Fruit fly (Drosophila melanogaster): ENCODE measurements around the gene CG7299.

The CG7299 gene

DNA sequence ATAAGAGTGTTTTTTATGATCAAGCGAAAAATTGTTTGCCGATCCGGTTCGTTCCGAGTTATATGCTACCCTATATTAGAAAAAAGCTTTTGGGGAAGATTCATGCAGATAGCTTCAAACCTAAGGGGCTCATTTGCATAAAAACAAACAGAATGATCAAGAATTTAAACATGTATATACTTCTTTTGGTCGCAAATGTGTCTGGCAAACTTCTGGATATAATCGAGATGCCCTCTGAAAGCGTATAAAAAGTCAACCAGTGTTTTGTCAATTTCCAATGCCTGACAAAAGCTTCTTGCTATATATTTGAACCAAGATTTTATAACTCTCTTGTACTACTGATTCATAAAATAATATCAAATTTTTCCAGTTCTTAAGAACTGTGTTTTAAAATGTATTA lies 1.5 kb upstream of the CG7299 start (continued):
- TF ChIP-seq slbo (GFP tag; IDR thresholded peaks at IDR 0.05) (no peak; the same call in 1 of the 2 replicates), fd96Cb (tag; optimal IDR thresholded peaks at IDR 0.05) (peak; percentile 4), D19A (tag; optimal IDR thresholded peaks at IDR 0.05) (peak; percentile 60), cg (GFP tag; optimal IDR thresholded peaks at IDR 0.05) (no peak), CG18476 (GFP tag; optimal IDR thresholded peaks at IDR 0.05) (no peak), Fer1 (GFP tag; optimal IDR thresholded peaks at IDR 0.05) (no peak), unc-4 (GFP tag; IDR thresholded peaks at IDR 0.05; ENCODE audit: partially characterized antibody) (no peak), CG6813 (GFP tag; optimal IDR thresholded peaks at IDR 0.05) (no peak), Chrac-16 (GFP tag; optimal IDR thresholded peaks at IDR 0.05) (no peak), prd (optimal IDR thresholded peaks at IDR 0.05) (no peak), prd (GFP tag; IDR thresholded peaks at IDR 0.05) (0 out of 3 replicates have a peak, but pooled peaks have one; percentile 13), Rx (GFP tag; IDR thresholded peaks at IDR 0.05) (no peak), Eip74EF (GFP tag; optimal IDR thresholded peaks at IDR 0.05) (no peak), sob (GFP tag; IDR thresholded peaks at IDR 0.05) (no peak), CG1602 (GFP tag; optimal IDR thresholded peaks at IDR 0.05) (no peak), Bdp1 (GFP tag; optimal IDR thresholded peaks at IDR 0.05) (no peak), tna (GFP tag; IDR thresholded peaks at IDR 0.05; ENCODE audit: partially characterized antibody) (no peak), CG1024 (GFP tag; IDR thresholded peaks at IDR 0.05) (no peak), B-H1 (GFP tag; IDR thresholded peaks at IDR 0.05) (no peak), br (optimal IDR thresholded peaks at IDR 0.05) (no peak), MTF-1 (GFP tag; optimal IDR thresholded peaks at IDR 0.05; ENCODE audit: borderline replicate concordance) (no peak), CG11247 (GFP tag; IDR thresholded peaks at IDR 0.05) (no peak), Hand (GFP tag; optimal IDR thresholded peaks at IDR 0.05) (no peak), danr (GFP tag; IDR thresholded peaks at IDR 0.05) (no peak), Lhr (GFP tag; optimal IDR thresholded peaks at IDR 0.05) (no peak), dysf (GFP tag; IDR thresholded peaks at IDR 0.05) (0 out of 3 replicates have a peak, but pooled peaks have one; percentile 14), CG8765 (GFP tag; IDR thresholded peaks at IDR 0.05) (no peak), HmgD (GFP tag; optimal IDR thresholded peaks at IDR 0.05) (no peak), ap (GFP tag; IDR thresholded peaks at IDR 0.05) (no peak), CG11093 (GFP tag; IDR thresholded peaks at IDR 0.05) (no peak), Camta (GFP tag; optimal IDR thresholded peaks at IDR 0.05) (no peak), tll (GFP tag; optimal IDR thresholded peaks at IDR 0.05) (no peak), sens-2 (GFP tag; IDR thresholded peaks at IDR 0.05) (no peak), D (optimal IDR thresholded peaks at IDR 0.05) (no peak), D (GFP tag; optimal IDR thresholded peaks at IDR 0.05) (no peak), HHEX (GFP tag; optimal IDR thresholded peaks at IDR 0.05) (no peak), Usf (GFP tag; optimal IDR thresholded peaks at IDR 0.05) (no peak), CG6791 (GFP tag; IDR thresholded peaks at IDR 0.05; ENCODE audit: partially characterized antibody) (no peak), gem (tag; optimal IDR thresholded peaks at IDR 0.05) (peak; percentile 30), CG8944 (GFP tag; optimal IDR thresholded peaks at IDR 0.05) (no peak), so (GFP tag; IDR thresholded peaks at IDR 0.05) (no peak), cad (GFP tag; optimal IDR thresholded peaks at IDR 0.05) (no peak), dati (GFP tag; IDR thresholded peaks at IDR 0.05) (no peak), bsh (GFP tag; optimal IDR thresholded peaks at IDR 0.05) (no peak), CG32532 (GFP tag; IDR thresholded peaks at IDR 0.05) (no peak), CG30431 (GFP tag; optimal IDR thresholded peaks at IDR 0.05) (no peak), lilli (GFP tag; optimal IDR thresholded peaks at IDR 0.05) (peak; percentile 4), peb (GFP tag; IDR thresholded peaks at IDR 0.05) (no peak), gcm2 (GFP tag; optimal IDR thresholded peaks at IDR 0.05) (no peak), amos (GFP tag; IDR thresholded peaks at IDR 0.05; ENCODE audit: partially characterized antibody) (no peak), CG15514 (GFP tag; optimal IDR thresholded peaks at IDR 0.05) (peak; percentile 6), CG3407 (GFP tag; optimal IDR thresholded peaks at IDR 0.05) (no peak)

Measured in whole organism, embryonic.